Worm (Caenorhabditis elegans) whole organism, midembryonic: ENCODE results near the gene C09B9.2.

Source experiments
- cog-1 ChIP-seq: sonication (generic microtip); optimal IDR thresholded peaks from 2 replicates; lab custom pipeline; 2016; ENCODE audit warnings: missing genetic modification characterization, missing compliant biosample characterization
- flt-1 ChIP-seq: fragments of 200-800 bp; sonication (Bioruptor generic); IDR thresholded peaks from 2 replicates; pipeline ENCODE4 v1.3.6; 2022; ENCODE audit warnings: missing genetic modification characterization, missing compliant biosample characterization
- klf-2 ChIP-seq: fragments of 200-800 bp; sonication (Bioruptor generic); conservative IDR thresholded peaks from 2 replicates; pipeline ENCODE4 v1.3.6; 2022; ENCODE audit warnings: missing genetic modification reagents, missing genetic modification characterization, missing compliant biosample characterization
- med-1 ChIP-seq: sonication (generic microtip); optimal IDR thresholded peaks from 2 replicates; lab custom pipeline; 2017; ENCODE audit warnings: missing genetic modification characterization, mild to moderate bottlenecking, missing compliant biosample characterization, antibody characterized with exemption, missing genetic modification reagents; ENCODE audit not compliant: insufficient read depth
- ref-1 ChIP-seq: fragments of 200-800 bp; sonication (Bioruptor generic); conservative IDR thresholded peaks from 2 replicates; pipeline ENCODE4 v1.3.6; 2022; ENCODE audit warnings: missing genetic modification reagents, missing genetic modification characterization, missing compliant biosample characterization
- tab-1 ChIP-seq: fragments of 200-800 bp; sonication (Bioruptor generic); IDR thresholded peaks from 2 replicates; pipeline ENCODE4 v1.3.6; 2022; ENCODE audit warnings: missing genetic modification characterization, missing compliant biosample characterization
- ztf-23 ChIP-seq: fragments of 200-800 bp; sonication (Bioruptor generic); IDR thresholded peaks from 2 replicates; pipeline ENCODE4 v1.3.6; 2022; ENCODE audit warnings: missing genetic modification reagents, missing genetic modification characterization, missing compliant biosample characterization
- ztf-29 ChIP-seq: fragments of 200-800 bp; sonication (Bioruptor generic); IDR thresholded peaks from 2 replicates; pipeline ENCODE4 v1.3.6; 2022; ENCODE audit warnings: missing genetic modification reagents, missing genetic modification characterization, missing compliant biosample characterization

- TF ChIP-seq flt-1 (GFP tag; lab: Robert Waterston, UW): no peak
- no peak for TF ChIP-seq ref-1
- TF ChIP-seq ztf-23: no peak
- TF ChIP-seq ztf-29 (GFP tag; lab: Robert Waterston, UW): no peak
- no peak for TF ChIP-seq tab-1
- no peak for TF ChIP-seq med-1 (GFP tag; lab: Kevin White, UChicago)
- no peak for TF ChIP-seq cog-1 (tag; lab: Kevin White, UChicago)
- TF ChIP-seq klf-2 (GFP tag; lab: Robert Waterston, UW): no peak
Measured at ce11 chrIV:5037489-5037888, 8.4 kb downstream of the C09B9.2 start, which contains the start of gene C09B9.1.
